Worm (Caenorhabditis elegans): Measurements from ENCODE around the gene qars-1.

- no peak for TF ChIP-seq mdl-1 (tag; optimal IDR thresholded peaks at IDR 0.05)
- no peak for TF ChIP-seq ama-1 (optimal IDR thresholded peaks at IDR 0.05)
- no peak for TF ChIP-seq egl-27 (tag; optimal IDR thresholded peaks at IDR 0.05)
- TF ChIP-seq aly-2 (tag; optimal IDR thresholded peaks at IDR 0.05), result no peak
- no peak for TF ChIP-seq nhr-10 (tag; optimal IDR thresholded peaks at IDR 0.05)
- no peak for TF ChIP-seq elt-3 (tag; optimal IDR thresholded peaks at IDR 0.05)
- TF ChIP-seq ztf-11 (tag; optimal IDR thresholded peaks at IDR 0.05), result no peak
- TF ChIP-seq Y55F3AM.14 (GFP tag; optimal IDR thresholded peaks at IDR 0.05), result no peak
- no peak for TF ChIP-seq unc-62 (GFP tag; optimal IDR thresholded peaks at IDR 0.05)
Measured at ce11 chrIV:15025384-15025783, 12.4 kb upstream of the qars-1 start, which contains the start of gene fcd-2.
